Worm (Caenorhabditis elegans) whole organism, L3 larva: Measurements from ENCODE around the gene T27C5.12.

ENCODE experiments used
- ceh-82 ChIP-seq: fragments of 150-350 bp; optimal IDR thresholded peaks from 2 replicates; lab custom pipeline; 2014; ENCODE audit warnings: missing biosample characterization, missing genetic modification characterization
- egl-27 ChIP-seq: sonication (generic microtip); optimal IDR thresholded peaks from 4 replicates; lab custom pipeline; 2017; ENCODE audit warnings: missing biosample characterization, missing genetic modification reagents, missing genetic modification characterization
- elt-1 ChIP-seq: fragments of 150-350 bp; optimal IDR thresholded peaks from 2 replicates; lab custom pipeline; 2014; ENCODE audit warnings: missing biosample characterization, missing genetic modification characterization
- lin-15B ChIP-seq: fragments of 150-350 bp; optimal IDR thresholded peaks from 2 replicates; lab custom pipeline; 2014; ENCODE audit warnings: missing biosample characterization, missing genetic modification characterization
- lin-39 ChIP-seq: fragments of 150-350 bp; optimal IDR thresholded peaks from 2 replicates; lab custom pipeline; 2018; ENCODE audit warnings: missing biosample characterization, missing genetic modification reagents, missing genetic modification characterization
- unc-39 ChIP-seq: sonication (generic microtip); optimal IDR thresholded peaks from 4 replicates; lab custom pipeline; 2017; ENCODE audit warnings: missing biosample characterization, missing genetic modification characterization

ce11 chrV:17436492-17436891, 21.4 kb downstream of the T27C5.12 start, which contains the start of gene F20E11.18:
- TF ChIP-seq lin-15B (no peak), egl-27 (no peak), ceh-82 (tag; lab: Kevin White, UChicago) (no peak), lin-39 (tag; lab: Kevin White, UChicago) (no peak), unc-39 (tag; lab: Kevin White, UChicago) (no peak), elt-1 (tag; lab: Kevin White, UChicago) (no peak)
